Fruit fly (Drosophila melanogaster): ENCODE measurements around the gene CG18622.

Gene CG18622

DNA sequence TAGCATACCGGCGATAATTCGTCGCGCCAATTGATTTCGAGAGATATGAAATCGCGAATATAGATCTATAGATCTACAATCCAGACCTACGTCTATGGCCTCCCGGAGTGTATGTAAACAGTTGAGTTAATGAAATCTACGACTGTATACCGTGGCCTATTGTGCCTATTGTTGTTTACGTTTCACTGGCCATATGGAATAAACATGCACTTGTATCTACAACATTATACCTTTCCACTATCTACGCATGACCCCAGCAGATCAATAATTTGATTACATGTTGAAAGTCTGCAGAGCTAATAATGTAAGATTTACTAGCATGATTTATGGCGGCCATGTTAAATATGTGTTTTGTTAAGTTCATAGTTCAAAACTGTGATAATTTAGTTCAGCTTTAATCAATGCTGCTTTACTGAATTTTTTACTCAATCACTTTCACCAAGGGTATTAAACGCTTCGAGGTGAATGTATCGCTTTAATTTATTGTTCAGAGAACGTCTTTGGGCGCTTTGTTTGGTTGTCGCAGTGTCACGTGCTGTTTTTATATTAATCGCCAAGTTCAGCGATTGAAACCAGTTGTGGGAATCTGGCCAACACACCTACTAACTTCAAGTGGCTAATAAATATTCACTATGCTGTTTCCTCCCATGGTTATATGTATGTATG is 6.4 kb downstream of the CG18622 start:
- TF ChIP-seq svp (GFP tag) (peak; percentile 59), Smox (GFP tag; optimal IDR thresholded peaks at IDR 0.05) (no peak), fkh (GFP tag; optimal IDR thresholded peaks at IDR 0.05) (peak; percentile 66)

DNA sequence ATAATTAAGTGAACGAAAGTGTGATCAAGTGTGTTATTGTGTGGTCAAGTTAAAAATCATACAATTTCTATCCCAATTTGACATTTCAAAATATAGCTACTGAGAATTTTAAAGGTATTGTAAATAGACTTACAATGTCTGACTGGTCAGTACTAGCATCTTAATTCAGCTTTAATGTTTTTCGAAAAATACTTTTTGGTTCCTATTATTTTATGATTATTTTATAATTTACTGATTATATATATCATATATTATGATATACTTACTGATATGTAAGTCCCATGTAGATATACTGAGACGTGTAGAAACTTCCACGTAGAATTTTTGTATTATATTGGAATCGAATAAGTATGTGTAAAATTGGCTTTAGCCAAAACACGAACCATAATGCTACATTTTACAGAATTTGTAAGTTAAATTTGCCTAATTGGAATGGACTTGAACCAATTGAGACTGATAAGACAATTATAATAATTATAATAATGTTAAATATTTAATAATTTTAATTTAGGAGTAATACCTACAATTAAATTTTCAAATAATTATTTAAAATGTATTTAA is 9.7 kb downstream of the CG18622 start, which contains the start of gene Actn3:
Gene Actn3, minus strand, starts transcription at position 51 of the 561 bp plus-strand sequence.
- TF ChIP-seq CG3919 (GFP tag; optimal IDR thresholded peaks at IDR 0.05) (no peak), cyc (GFP tag; optimal IDR thresholded peaks at IDR 0.05) (no peak), dsx (GFP tag; optimal IDR thresholded peaks at IDR 0.05; ENCODE audit: poor library complexity, severe bottlenecking) (no peak), achi (GFP tag; optimal IDR thresholded peaks at IDR 0.05) (no peak), vri (GFP tag; optimal IDR thresholded peaks at IDR 0.05) (no peak), CG6792 (GFP tag; optimal IDR thresholded peaks at IDR 0.05) (no peak)

- TF ChIP-seq CG8319 (GFP tag; optimal IDR thresholded peaks at IDR 0.05): no peak
- TF ChIP-seq fd85E (GFP tag; optimal IDR thresholded peaks at IDR 0.05): no peak
- TF ChIP-seq Smox (GFP tag; optimal IDR thresholded peaks at IDR 0.05): no peak
- TF ChIP-seq lz (GFP tag; optimal IDR thresholded peaks at IDR 0.05): no peak
- no peak for TF ChIP-seq Sox14 (GFP tag; optimal IDR thresholded peaks at IDR 0.05)
- TF ChIP-seq Blimp-1 (GFP tag; optimal IDR thresholded peaks at IDR 0.05): no peak
Measured at dm6 chr3R:16974904-16975303, 12.6 kb downstream of the CG18622 start, which contains the start of gene VhaM9.7-d. VhaM9.7-d (plus strand) TSS chr3R:16975204.

- TF ChIP-seq OdsH (GFP tag; optimal IDR thresholded peaks at IDR 0.05) (no peak), CG6163 (GFP tag; IDR thresholded peaks at IDR 0.05) (no peak), CG7368 (GFP tag; optimal IDR thresholded peaks at IDR 0.05) (no peak), CG6792 (GFP tag; optimal IDR thresholded peaks at IDR 0.05) (no peak), pdm3 (GFP tag; optimal IDR thresholded peaks at IDR 0.05) (no peak), CG3032 (tag; optimal IDR thresholded peaks at IDR 0.05) (no peak), Ets21C (GFP tag; optimal IDR thresholded peaks at IDR 0.05) (no peak), CG9139 (GFP tag; optimal IDR thresholded peaks at IDR 0.05) (no peak), dac (GFP tag; optimal IDR thresholded peaks at IDR 0.05) (no peak), CG11294 (GFP tag; IDR thresholded peaks at IDR 0.05) (no peak), CG6276 (GFP tag; optimal IDR thresholded peaks at IDR 0.05) (no peak), Eip78C (GFP tag) (no peak), CG16779 (tag; optimal IDR thresholded peaks at IDR 0.05) (no peak), CG11762 (GFP tag; optimal IDR thresholded peaks at IDR 0.05; ENCODE audit: insufficient read depth) (no peak), Lpt (GFP tag; optimal IDR thresholded peaks at IDR 0.05) (no peak)
Measured at dm6 chr3R:16972575-16972974, 15.0 kb downstream of the CG18622 start.

- no peak for TF ChIP-seq CG34406 (GFP tag; optimal IDR thresholded peaks at IDR 0.05)
- TF ChIP-seq fkh (GFP tag; optimal IDR thresholded peaks at IDR 0.05): no peak
- no peak for TF ChIP-seq CG11294 (GFP tag; IDR thresholded peaks at IDR 0.05)
- no peak for TF ChIP-seq Gug (GFP tag; IDR thresholded peaks at IDR 0.05)
- TF ChIP-seq cyc (GFP tag; optimal IDR thresholded peaks at IDR 0.05): no peak
- no peak for TF ChIP-seq Met (GFP tag; optimal IDR thresholded peaks at IDR 0.05)
- no peak for TF ChIP-seq CG11762 (GFP tag; optimal IDR thresholded peaks at IDR 0.05; ENCODE audit: insufficient read depth)
- TF ChIP-seq Ets21C (GFP tag; optimal IDR thresholded peaks at IDR 0.05): no peak
- no peak for TF ChIP-seq dac (GFP tag; optimal IDR thresholded peaks at IDR 0.05)
- no peak for TF ChIP-seq net (GFP tag; optimal IDR thresholded peaks at IDR 0.05)
- TF ChIP-seq Ets96B (tag; optimal IDR thresholded peaks at IDR 0.05): no peak
- TF ChIP-seq topi (GFP tag; optimal IDR thresholded peaks at IDR 0.05): no peak
- TF ChIP-seq CG8319 (GFP tag; optimal IDR thresholded peaks at IDR 0.05): no peak
Measured at dm6 chr3R:16972136-16972535, 15.4 kb downstream of the CG18622 start, which contains the start of gene Abd-B. Abd-B (minus strand) TSS chr3R:16972236.

Measured in whole organism, prepupa.